Fruit fly (Drosophila melanogaster) whole organism, embryonic: ENCODE data around the gene CG10286.

Source experiments
- B-H2 ChIP-seq: fragments of 200-800 bp; sonication (Bioruptor generic); optimal IDR thresholded peaks from 2 replicates; lab custom pipeline; 2018; ENCODE audit warnings: missing biosample characterization, mild to moderate bottlenecking, missing genetic modification characterization
- CG10274 ChIP-seq: fragments of 200-800 bp; sonication (Bioruptor generic); optimal IDR thresholded peaks from 3 replicates; lab custom pipeline; 2017; ENCODE audit warnings: missing biosample characterization, mild to moderate bottlenecking, missing genetic modification characterization
- CG10431 ChIP-seq: fragments of 200-800 bp; sonication (Bioruptor generic); optimal IDR thresholded peaks from 3 replicates; lab custom pipeline; 2018; ENCODE audit warnings: missing biosample characterization, mild to moderate bottlenecking, missing genetic modification characterization
- CG12391 ChIP-seq: fragments of 200-800 bp; sonication (Bioruptor generic); optimal IDR thresholded peaks from 3 replicates; lab custom pipeline; 2018; ENCODE audit warnings: missing biosample characterization, mild to moderate bottlenecking, missing genetic modification characterization, moderate library complexity
- CG13894 ChIP-seq: fragments of 200-800 bp; sonication (Bioruptor generic); optimal IDR thresholded peaks from 3 replicates; lab custom pipeline; 2018; ENCODE audit warnings: missing biosample characterization, mild to moderate bottlenecking, missing genetic modification characterization, moderate library complexity
- CG14014 ChIP-seq: fragments of 200-800 bp; sonication (Bioruptor generic); IDR thresholded peaks from 2 replicates; pipeline ENCODE4 v1.3.6; 2022; ENCODE audit warnings: missing biosample characterization, missing genetic modification characterization
- CG14965 ChIP-seq: fragments of 200-800 bp; sonication (Bioruptor generic); optimal IDR thresholded peaks from 2 replicates; lab custom pipeline; 2016; ENCODE audit warnings: missing biosample characterization, missing genetic modification characterization, borderline replicate concordance
- CG15514 ChIP-seq: fragments of 200-800 bp; sonication (Bioruptor generic); optimal IDR thresholded peaks from 3 replicates; lab custom pipeline; 2017; ENCODE audit warnings: missing biosample characterization, missing genetic modification characterization, mild to moderate bottlenecking, moderate library complexity, missing genetic modification reagents
- CG15601 ChIP-seq: fragments of 200-800 bp; sonication (Bioruptor generic); optimal IDR thresholded peaks from 3 replicates; lab custom pipeline; 2019; ENCODE audit warnings: missing biosample characterization, mild to moderate bottlenecking, missing genetic modification characterization, moderate library complexity
- CG1603 ChIP-seq: fragments of 200-800 bp; sonication (Bioruptor generic); optimal IDR thresholded peaks from 2 replicates; lab custom pipeline; 2019; ENCODE audit warnings: missing biosample characterization, mild to moderate bottlenecking, missing genetic modification characterization, moderate library complexity
- CG1647 ChIP-seq: fragments of 200-800 bp; sonication (Bioruptor generic); optimal IDR thresholded peaks from 3 replicates; lab custom pipeline; 2016; ENCODE audit warnings: missing biosample characterization, missing genetic modification characterization
- CG17186 ChIP-seq: fragments of 200-800 bp; sonication (Bioruptor generic); optimal IDR thresholded peaks from 3 replicates; lab custom pipeline; 2017; ENCODE audit warnings: missing biosample characterization, missing genetic modification reagents, missing genetic modification characterization
- CG2116 ChIP-seq: fragments of 200-800 bp; sonication (Bioruptor generic); optimal IDR thresholded peaks from 3 replicates; lab custom pipeline; 2018; ENCODE audit warnings: missing biosample characterization, mild to moderate bottlenecking, missing genetic modification characterization
- CG2875 ChIP-seq: fragments of 200-800 bp; sonication (Bioruptor generic); optimal IDR thresholded peaks from 2 replicates; lab custom pipeline; 2017; ENCODE audit warnings: missing biosample characterization, mild to moderate bottlenecking, missing genetic modification characterization, missing genetic modification reagents
- CG2889 ChIP-seq: fragments of 200-800 bp; sonication (Bioruptor generic); IDR thresholded peaks from 3 replicates; pipeline ENCODE4 v1.3.6; 2022; ENCODE audit warnings: missing biosample characterization, missing genetic modification characterization
- CG30020 ChIP-seq: fragments of 200-800 bp; optimal IDR thresholded peaks from 2 replicates; lab custom pipeline; 2019; ENCODE audit warnings: missing biosample characterization, mild to moderate bottlenecking, missing genetic modification characterization, moderate library complexity
- CG31388 ChIP-seq: fragments of 200-800 bp; sonication (Bioruptor generic); optimal IDR thresholded peaks from 2 replicates; lab custom pipeline; 2016; ENCODE audit warnings: missing biosample characterization, missing genetic modification characterization
- CG32767 ChIP-seq: fragments of 200-800 bp; sonication (Bioruptor generic); IDR thresholded peaks from 2 replicates; pipeline ENCODE4 v1.3.6; 2022; ENCODE audit warnings: missing biosample characterization, missing genetic modification characterization
- CG42726 ChIP-seq: fragments of 200-800 bp; sonication (Bioruptor generic); IDR thresholded peaks from 2 replicates; pipeline ENCODE4 v1.3.6; 2022; ENCODE audit warnings: missing biosample characterization, missing genetic modification characterization; ENCODE audit not compliant: partially characterized antibody
- CG4404 ChIP-seq: fragments of 200-800 bp; sonication (Bioruptor generic); IDR thresholded peaks from 2 replicates; pipeline ENCODE4 v1.3.6; 2022; ENCODE audit warnings: missing biosample characterization, missing genetic modification characterization
- CG4820 ChIP-seq: fragments of 200-800 bp; sonication (Bioruptor generic); optimal IDR thresholded peaks from 3 replicates; lab custom pipeline; 2016; ENCODE audit warnings: missing biosample characterization, missing genetic modification characterization
- CG6654 ChIP-seq: fragments of 200-800 bp; sonication (Bioruptor generic); optimal IDR thresholded peaks from 2 replicates; lab custom pipeline; 2017; ENCODE audit warnings: missing biosample characterization, mild to moderate bottlenecking, missing genetic modification characterization
- CG6765 ChIP-seq: fragments of 200-800 bp; sonication (Bioruptor generic); optimal IDR thresholded peaks from 3 replicates; lab custom pipeline; 2017; ENCODE audit warnings: missing biosample characterization, mild to moderate bottlenecking, missing genetic modification characterization
- CG7372 ChIP-seq: fragments of 200-800 bp; sonication (Bioruptor generic); IDR thresholded peaks from 2 replicates; pipeline ENCODE4 v1.3.6; 2022; ENCODE audit warnings: missing biosample characterization, missing genetic modification characterization
- CG8765 ChIP-seq: fragments of 200-800 bp; sonication (Bioruptor generic); IDR thresholded peaks from 2 replicates; pipeline ENCODE4 v1.3.6; 2022; ENCODE audit warnings: missing biosample characterization, missing genetic modification characterization
- CG9797 ChIP-seq: fragments of 200-800 bp; sonication (Bioruptor generic); optimal IDR thresholded peaks from 3 replicates; lab custom pipeline; 2018; ENCODE audit warnings: missing biosample characterization, mild to moderate bottlenecking, missing genetic modification characterization
- CTCF ChIP-seq: fragments of 200-800 bp; sonication (Bioruptor generic); optimal IDR thresholded peaks from 2 replicates; lab custom pipeline; 2017; ENCODE audit warnings: missing biosample characterization, mild to moderate bottlenecking, missing genetic modification characterization, moderate library complexity
- Dp ChIP-seq: fragments of 200-800 bp; sonication (Bioruptor generic); optimal IDR thresholded peaks from 2 replicates; lab custom pipeline; 2018; ENCODE audit warnings: missing biosample characterization, mild to moderate bottlenecking, missing genetic modification characterization, moderate library complexity
- ERR ChIP-seq: fragments of 200-800 bp; sonication (Bioruptor generic); optimal IDR thresholded peaks from 2 replicates; lab custom pipeline; 2016; ENCODE audit warnings: missing biosample characterization, missing genetic modification characterization
- HmgZ ChIP-seq: fragments of 200-800 bp; sonication (Bioruptor generic); optimal IDR thresholded peaks from 2 replicates; lab custom pipeline; 2018; ENCODE audit warnings: missing biosample characterization, mild to moderate bottlenecking, missing genetic modification characterization
- Kr ChIP-seq: fragments of 200-800 bp; sonication (Bioruptor generic); optimal IDR thresholded peaks from 2 replicates; lab custom pipeline; 2017; ENCODE audit warnings: missing biosample characterization, mild to moderate bottlenecking, missing genetic modification characterization
- Mad ChIP-seq: fragments of 200-800 bp; sonication (Bioruptor generic); optimal IDR thresholded peaks from 2 replicates; lab custom pipeline; 2016; ENCODE audit warnings: missing biosample characterization, missing genetic modification characterization
- Myb ChIP-seq: fragments of 200-800 bp; sonication (Bioruptor generic); optimal IDR thresholded peaks from 2 replicates; lab custom pipeline; 2016; ENCODE audit warnings: missing biosample characterization, missing genetic modification characterization
- NC2α ChIP-seq: fragments of 200-800 bp; sonication (Bioruptor generic); optimal IDR thresholded peaks from 2 replicates; lab custom pipeline; 2016; ENCODE audit warnings: missing biosample characterization, missing genetic modification characterization
- chn ChIP-seq: fragments of 200-800 bp; sonication (Bioruptor generic); optimal IDR thresholded peaks from 2 replicates; lab custom pipeline; 2016; ENCODE audit warnings: missing biosample characterization, missing genetic modification characterization
- da ChIP-seq: fragments of 200-800 bp; sonication (Bioruptor generic); optimal IDR thresholded peaks from 2 replicates; lab custom pipeline; 2016; ENCODE audit warnings: missing biosample characterization, missing genetic modification characterization
- gce ChIP-seq: fragments of 200-800 bp; sonication (Bioruptor generic); IDR thresholded peaks from 3 replicates; pipeline ENCODE4 v1.3.6; 2022; ENCODE audit warnings: missing biosample characterization, missing genetic modification characterization
- gcm2 ChIP-seq: fragments of 200-800 bp; sonication (Bioruptor generic); optimal IDR thresholded peaks from 2 replicates; lab custom pipeline; 2016; ENCODE audit warnings: missing biosample characterization, missing genetic modification characterization
- grau ChIP-seq: fragments of 200-800 bp; optimal IDR thresholded peaks from 3 replicates; lab custom pipeline; 2019; ENCODE audit warnings: missing biosample characterization, mild to moderate bottlenecking, missing genetic modification characterization, moderate library complexity
- lab ChIP-seq: fragments of 200-800 bp; sonication (Bioruptor generic); optimal IDR thresholded peaks from 3 replicates; lab custom pipeline; 2017; ENCODE audit warnings: missing biosample characterization, missing genetic modification characterization, mild to moderate bottlenecking, moderate library complexity, missing genetic modification reagents
- maf-S ChIP-seq: fragments of 200-800 bp; sonication (Bioruptor generic); optimal IDR thresholded peaks from 2 replicates; lab custom pipeline; 2016; ENCODE audit warnings: missing biosample characterization, missing genetic modification characterization
- nau ChIP-seq: fragments of 200-800 bp; sonication (Bioruptor generic); optimal IDR thresholded peaks from 3 replicates; lab custom pipeline; 2017; ENCODE audit warnings: missing biosample characterization, mild to moderate bottlenecking, missing genetic modification characterization, missing genetic modification reagents
- odd ChIP-seq: fragments of 200-800 bp; sonication (Bioruptor generic); optimal IDR thresholded peaks from 2 replicates; lab custom pipeline; 2017; ENCODE audit warnings: missing biosample characterization, mild to moderate bottlenecking, missing genetic modification characterization
- phol ChIP-seq: fragments of 200-800 bp; sonication (Bioruptor generic); optimal IDR thresholded peaks from 3 replicates; lab custom pipeline; 2018; ENCODE audit warnings: missing biosample characterization, mild to moderate bottlenecking, missing genetic modification characterization, moderate library complexity
- pum ChIP-seq: fragments of 200-800 bp; sonication (Bioruptor generic); optimal IDR thresholded peaks from 2 replicates; lab custom pipeline; 2016; ENCODE audit warnings: missing biosample characterization, missing genetic modification characterization
- run ChIP-seq: fragments of 200-800 bp; sonication (Bioruptor generic); optimal IDR thresholded peaks from 3 replicates; lab custom pipeline; 2018; ENCODE audit warnings: missing biosample characterization, mild to moderate bottlenecking, missing genetic modification characterization
- salm ChIP-seq: fragments of 200-800 bp; sonication (Bioruptor generic); optimal IDR thresholded peaks from 2 replicates; lab custom pipeline; 2018; ENCODE audit warnings: missing biosample characterization, mild to moderate bottlenecking, missing genetic modification characterization
- usp ChIP-seq: fragments of >200 bp; optimal IDR thresholded peaks from 2 replicates; lab custom pipeline; 2017; ENCODE audit warnings: missing biosample characterization, missing genetic modification characterization
- vvl ChIP-seq: fragments of 200-800 bp; sonication (Bioruptor generic); IDR thresholded peaks from 2 replicates; pipeline ENCODE4 v1.3.6; 2022; ENCODE audit warnings: missing biosample characterization, missing genetic modification characterization
- zen ChIP-seq: fragments of 200-800 bp; sonication (Bioruptor generic); optimal IDR thresholded peaks from 3 replicates; lab custom pipeline; 2018; ENCODE audit warnings: missing biosample characterization, mild to moderate bottlenecking, missing genetic modification characterization, moderate library complexity
- zen2 ChIP-seq: fragments of 200-800 bp; sonication (Bioruptor generic); IDR thresholded peaks from 3 replicates; pipeline ENCODE4 v1.3.6; 2022; ENCODE audit warnings: missing biosample characterization, missing genetic modification characterization; ENCODE audit not compliant: partially characterized antibody

The CG10286 gene

dm6 chr3R:6382733-6383465 is 14.1 kb downstream of the CG10286 start, which contains the start of gene gzl (continued):
- peak; percentile 64 for TF ChIP-seq Dp (GFP tag; lab: Kevin White, UChicago)
- TF ChIP-seq maf-S, result no peak
- no peak for TF ChIP-seq CG17186 (GFP tag; lab: Kevin White, UChicago)
- peak; percentile 20 for TF ChIP-seq phol (tag; lab: Kevin White, UChicago)
- TF ChIP-seq grau (tag; lab: Kevin White, UChicago), result no peak
- TF ChIP-seq B-H2, result peak; percentile 58
- TF ChIP-seq CG10431 (GFP tag; lab: Kevin White, UChicago), result no peak
- no peak for TF ChIP-seq NC2α (GFP tag; lab: Kevin White, UChicago)
- TF ChIP-seq CG6654 (GFP tag; lab: Kevin White, UChicago), result no peak
- no peak for TF ChIP-seq CG32767 (GFP tag; lab: Robert Waterston, UW)
- no peak for TF ChIP-seq CG2889 (GFP tag; lab: Robert Waterston, UW)
- TF ChIP-seq CG4820, result no peak
- TF ChIP-seq vvl (GFP tag; lab: Robert Waterston, UW), result no peak
- no peak for TF ChIP-seq lab (GFP tag; lab: Kevin White, UChicago)
- no peak for TF ChIP-seq CG10274 (GFP tag; lab: Kevin White, UChicago)
- TF ChIP-seq CG12391 (tag; lab: Kevin White, UChicago), result no peak
- no peak for TF ChIP-seq nau (GFP tag; lab: Kevin White, UChicago)
- TF ChIP-seq CTCF (GFP tag; lab: Kevin White, UChicago), result no peak
- TF ChIP-seq CG4404 (GFP tag; lab: Robert Waterston, UW), result no peak
- peak; percentile 25 for TF ChIP-seq HmgZ
- TF ChIP-seq CG1647 (GFP tag; lab: Kevin White, UChicago), result no peak
- TF ChIP-seq salm (tag; lab: Kevin White, UChicago), result no peak
- TF ChIP-seq CG31388, result no peak
- no peak for TF ChIP-seq CG7372 (GFP tag; lab: Robert Waterston, UW)
- peak; percentile 60 for TF ChIP-seq CG1603 (tag; lab: Kevin White, UChicago)
- peak; percentile 97 for TF ChIP-seq zen2 (GFP tag; lab: Robert Waterston, UW)
- TF ChIP-seq CG2116 (GFP tag; lab: Kevin White, UChicago), result peak; percentile 65
- TF ChIP-seq da (GFP tag; lab: Kevin White, UChicago), result no peak
- no peak for TF ChIP-seq odd (GFP tag; lab: Kevin White, UChicago)
- no peak for TF ChIP-seq CG14965
- TF ChIP-seq CG30020 (tag; lab: Kevin White, UChicago), result peak; percentile 39
- no peak for TF ChIP-seq run (tag; lab: Kevin White, UChicago)
- no peak for TF ChIP-seq usp (GFP tag; lab: Kevin White, UChicago)
- no peak for TF ChIP-seq CG15514 (GFP tag; lab: Kevin White, UChicago)
- TF ChIP-seq chn, result no peak
- TF ChIP-seq CG2875 (GFP tag; lab: Kevin White, UChicago), result no peak
- TF ChIP-seq CG8765 (GFP tag; lab: Robert Waterston, UW), result no peak
- no peak for TF ChIP-seq CG14014 (GFP tag; lab: Robert Waterston, UW)
- TF ChIP-seq Mad (GFP tag; lab: Kevin White, UChicago), result no peak
- TF ChIP-seq CG42726 (GFP tag; lab: Robert Waterston, UW), result peak; percentile 97
- peak; percentile 77 for TF ChIP-seq Myb (GFP tag; lab: Kevin White, UChicago)
- no peak for TF ChIP-seq gcm2 (GFP tag; lab: Kevin White, UChicago)
- no peak for TF ChIP-seq CG15601 (tag; lab: Kevin White, UChicago)
- no peak for TF ChIP-seq pum (GFP tag; lab: Kevin White, UChicago)
- TF ChIP-seq ERR (GFP tag; lab: Kevin White, UChicago), result no peak
- TF ChIP-seq zen (tag; lab: Kevin White, UChicago), result peak; percentile 14
- peak; percentile 30 for TF ChIP-seq CG9797 (GFP tag; lab: Kevin White, UChicago)
- TF ChIP-seq CG13894, result no peak
- TF ChIP-seq CG6765, result no peak
- no peak for TF ChIP-seq Kr (GFP tag; lab: Kevin White, UChicago)
- no peak for TF ChIP-seq gce (GFP tag; lab: Robert Waterston, UW)
